Worm (Caenorhabditis elegans): ENCODE measurements around the gene Y39A3A.4.

Gene Y39A3A.4

DNA sequence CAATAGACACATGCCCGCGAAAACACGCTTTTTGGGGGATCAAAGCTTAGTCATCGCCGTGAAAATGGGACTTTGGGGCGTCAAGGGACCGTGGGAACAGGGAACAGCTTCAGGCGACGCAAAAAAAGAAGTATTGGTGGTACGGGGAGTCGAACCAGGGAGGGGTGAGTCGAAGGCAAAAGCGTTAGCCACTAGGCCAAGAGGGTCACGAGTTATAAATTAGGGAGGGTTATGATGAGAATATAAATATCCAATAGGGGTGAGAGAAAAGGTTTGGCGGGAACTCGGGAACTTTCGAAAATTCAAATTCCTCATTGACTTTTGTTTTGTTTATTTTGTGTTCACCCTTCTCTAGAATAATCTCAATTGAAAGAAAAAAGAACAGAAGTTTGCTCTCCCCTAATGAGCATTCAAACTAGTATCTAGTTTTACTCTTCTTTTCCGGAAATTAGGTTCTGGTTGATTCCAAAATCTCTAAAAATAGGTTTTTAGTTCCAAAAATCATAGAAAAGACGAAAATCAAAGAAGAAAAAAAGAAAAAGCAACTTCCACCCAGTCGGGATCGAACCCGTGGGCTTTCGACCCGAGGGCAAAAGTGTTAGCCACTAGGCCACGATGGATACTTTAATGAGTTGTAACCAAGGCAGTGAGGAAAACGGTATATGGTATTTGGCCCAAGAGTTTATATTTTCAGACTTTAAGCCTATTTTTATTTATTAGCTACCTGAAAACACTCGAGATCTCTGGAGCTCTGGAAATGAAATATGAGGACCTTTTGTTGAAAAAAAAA is 45.4 kb downstream of the Y39A3A.4 start (continued):
- TF ChIP-seq athp-1 (tag; optimal IDR thresholded peaks at IDR 0.05) (no peak), hmg-20 (GFP tag; IDR thresholded peaks at IDR 0.05) (no peak), snpc-4 (GFP tag; optimal IDR thresholded peaks at IDR 0.05) (peak; percentile 31), snpc-4 (tag; optimal IDR thresholded peaks at IDR 0.05) (no peak), atf-7 (tag; optimal IDR thresholded peaks at IDR 0.05) (no peak), akir-1 (GFP tag; optimal IDR thresholded peaks at IDR 0.05) (no peak), lin-26 (GFP tag; IDR thresholded peaks at IDR 0.05) (peak; percentile 94), ets-4 (GFP tag; optimal IDR thresholded peaks at IDR 0.05) (no peak), die-1 (tag; optimal IDR thresholded peaks at IDR 0.05) (peak; percentile 73), attf-6 (GFP tag; IDR thresholded peaks at IDR 0.05) (0 out of 2 replicates have a peak, but pooled peaks have one; percentile 33), nhr-27 (tag; optimal IDR thresholded peaks at IDR 0.05) (no peak), somi-1 (GFP tag; optimal IDR thresholded peaks at IDR 0.05) (no peak), ztf-3 (GFP tag; optimal IDR thresholded peaks at IDR 0.05) (no peak), aptf-3 (GFP tag; IDR thresholded peaks at IDR 0.05) (no peak), nhr-120 (GFP tag; IDR thresholded peaks at IDR 0.05) (no peak), ekl-4 (GFP tag; IDR thresholded peaks at IDR 0.05) (no peak), snpc-1.1 (tag; optimal IDR thresholded peaks at IDR 0.05; ENCODE audit: insufficient read depth) (no peak), attf-3 (GFP tag; conservative IDR thresholded peaks at IDR 0.05) (no peak), aptf-2 (GFP tag; conservative IDR thresholded peaks at IDR 0.05) (no peak), T26A5.8 (tag; optimal IDR thresholded peaks at IDR 0.05) (no peak), let-607 (tag; optimal IDR thresholded peaks at IDR 0.05) (no peak), ceh-100 (GFP tag; IDR thresholded peaks at IDR 0.05) (0 out of 2 replicates have a peak, but pooled peaks have one; percentile 37), nhr-90 (tag; optimal IDR thresholded peaks at IDR 0.05) (peak; percentile 64), dpl-1 (GFP tag; optimal IDR thresholded peaks at IDR 0.05) (no peak), sptf-2 (GFP tag; optimal IDR thresholded peaks at IDR 0.05) (no peak), F39B2.1 (GFP tag; IDR thresholded peaks at IDR 0.05) (no peak), him-1 (tag; optimal IDR thresholded peaks at IDR 0.05) (peak; percentile 68), hlh-12 (tag; optimal IDR thresholded peaks at IDR 0.05) (no peak), C17E4.6 (GFP tag; IDR thresholded peaks at IDR 0.05) (0 out of 2 replicates have a peak, but pooled peaks have one; percentile 21), Y53G8AR.9 (GFP tag; conservative IDR thresholded peaks at IDR 0.05) (no peak), snpc-1.3 (tag; optimal IDR thresholded peaks at IDR 0.05; ENCODE audit: insufficient read depth) (peak; percentile 77), Y53F4B.3 (GFP tag; IDR thresholded peaks at IDR 0.05) (no peak), B0035.1 (tag; optimal IDR thresholded peaks at IDR 0.05) (peak; percentile 14), Y79H2A.3 (GFP tag; conservative IDR thresholded peaks at IDR 0.05) (0 out of 2 replicates have a peak, but pooled peaks have one; percentile 18), attf-5 (GFP tag; optimal IDR thresholded peaks at IDR 0.05) (peak; percentile 23), efl-1 (GFP tag; optimal IDR thresholded peaks at IDR 0.05) (peak; percentile 44), C06A6.2 (GFP tag; conservative IDR thresholded peaks at IDR 0.05) (no peak), B0019.2 (GFP tag; conservative IDR thresholded peaks at IDR 0.05) (no peak), nfyb-1 (GFP tag; IDR thresholded peaks at IDR 0.05) (peak; percentile 34; the same call in 1 of the 2 replicates), bed-2 (GFP tag; IDR thresholded peaks at IDR 0.05) (no peak), F55B11.4 (tag; optimal IDR thresholded peaks at IDR 0.05; ENCODE audit: borderline replicate concordance, insufficient read depth) (no peak), madf-3 (GFP tag; IDR thresholded peaks at IDR 0.05) (no peak), xnd-1 (tag; optimal IDR thresholded peaks at IDR 0.05) (no peak), lir-1 (GFP tag; conservative IDR thresholded peaks at IDR 0.05) (no peak), lsy-27 (tag; optimal IDR thresholded peaks at IDR 0.05; ENCODE audit: borderline replicate concordance, insufficient read depth) (peak; percentile 16), egl-44 (GFP tag; IDR thresholded peaks at IDR 0.05) (no peak)

Data from whole organism, young adult.